Worm (Caenorhabditis elegans) whole organism, early embryonic: Measurements from ENCODE around the gene B0280.17.
A peak's percentile ranks its signal among the peaks of the same experiment; 100 is the strongest.

Source experiments
- B0310.2 ChIP-seq: sonication (generic microtip); optimal IDR thresholded peaks from 2 replicates; lab custom pipeline; 2016; ENCODE audit warnings: mild to moderate bottlenecking, missing genetic modification characterization, missing compliant biosample characterization
- F13C5.2 ChIP-seq: sonication (generic microtip); optimal IDR thresholded peaks from 2 replicates; lab custom pipeline; 2017; ENCODE audit warnings: mild to moderate bottlenecking, missing genetic modification characterization, inconsistent platforms, missing compliant biosample characterization
- aly-1 ChIP-seq: sonication (generic microtip); optimal IDR thresholded peaks from 2 replicates; lab custom pipeline; 2016; ENCODE audit warnings: missing genetic modification characterization, missing compliant biosample characterization
- ama-1 ChIP-seq: fragments of 150-350 bp; optimal IDR thresholded peaks from 2 replicates; lab custom pipeline; 2014
- ceh-13 ChIP-seq: fragments of 200-800 bp; sonication (Bioruptor generic); optimal IDR thresholded peaks from 2 replicates; lab custom pipeline; 2018; ENCODE audit warnings: mild to moderate bottlenecking, missing genetic modification characterization, missing compliant biosample characterization
- ceh-36 ChIP-seq: sonication (generic microtip); optimal IDR thresholded peaks from 2 replicates; lab custom pipeline; 2016; ENCODE audit warnings: missing genetic modification characterization, inconsistent platforms, missing compliant biosample characterization
- ets-7 ChIP-seq: sonication (generic microtip); optimal IDR thresholded peaks from 2 replicates; lab custom pipeline; 2016; ENCODE audit warnings: missing genotype, missing genetic modification characterization, missing compliant biosample characterization
- flt-1 ChIP-seq: fragments of 200-800 bp; sonication (Bioruptor generic); IDR thresholded peaks from 2 replicates; pipeline ENCODE4 v1.3.6; 2022; ENCODE audit warnings: missing genetic modification characterization, missing compliant biosample characterization
- hmbx-1 ChIP-seq: sonication (generic microtip); optimal IDR thresholded peaks from 2 replicates; lab custom pipeline; 2016; ENCODE audit warnings: mild to moderate bottlenecking, missing genetic modification characterization, missing compliant biosample characterization
- hmg-4 ChIP-seq: fragments of 200-800 bp; sonication (Bioruptor generic); optimal IDR thresholded peaks from 2 replicates; lab custom pipeline; 2018; ENCODE audit warnings: mild to moderate bottlenecking, missing genetic modification characterization, missing compliant biosample characterization
- hnd-1 ChIP-seq: sonication (generic microtip); optimal IDR thresholded peaks from 2 replicates; lab custom pipeline; 2016; ENCODE audit warnings: missing genetic modification characterization, missing compliant biosample characterization
- pes-1 ChIP-seq: fragments of 200-800 bp; sonication (Bioruptor generic); IDR thresholded peaks from 2 replicates; pipeline ENCODE4 v1.3.6; 2022; ENCODE audit warnings: missing genetic modification reagents, missing genetic modification characterization, missing compliant biosample characterization
- scrt-1 ChIP-seq: fragments of 200-800 bp; sonication (Bioruptor generic); IDR thresholded peaks from 2 replicates; pipeline ENCODE4 v1.3.6; 2022; ENCODE audit warnings: missing genetic modification characterization, missing compliant biosample characterization
- sea-1 ChIP-seq: fragments of 200-800 bp; sonication (Bioruptor generic); conservative IDR thresholded peaks from 2 replicates; pipeline ENCODE4 v1.3.6; 2022; ENCODE audit warnings: missing genetic modification characterization, missing compliant biosample characterization
- tbx-11 ChIP-seq: fragments of 200-800 bp; sonication (Bioruptor generic); IDR thresholded peaks from 2 replicates; pipeline ENCODE4 v1.3.6; 2022; ENCODE audit warnings: missing genetic modification characterization, missing compliant biosample characterization
- tbx-37 ChIP-seq: fragments of 200-800 bp; sonication (Bioruptor generic); conservative IDR thresholded peaks from 2 replicates; pipeline ENCODE4 v1.3.6; 2022; ENCODE audit warnings: missing genetic modification reagents, missing genetic modification characterization, missing compliant biosample characterization
- tra-4 ChIP-seq: sonication (generic microtip); optimal IDR thresholded peaks from 2 replicates; lab custom pipeline; 2017; ENCODE audit warnings: missing genetic modification characterization, missing compliant biosample characterization

B0280.17 gene

DNA sequence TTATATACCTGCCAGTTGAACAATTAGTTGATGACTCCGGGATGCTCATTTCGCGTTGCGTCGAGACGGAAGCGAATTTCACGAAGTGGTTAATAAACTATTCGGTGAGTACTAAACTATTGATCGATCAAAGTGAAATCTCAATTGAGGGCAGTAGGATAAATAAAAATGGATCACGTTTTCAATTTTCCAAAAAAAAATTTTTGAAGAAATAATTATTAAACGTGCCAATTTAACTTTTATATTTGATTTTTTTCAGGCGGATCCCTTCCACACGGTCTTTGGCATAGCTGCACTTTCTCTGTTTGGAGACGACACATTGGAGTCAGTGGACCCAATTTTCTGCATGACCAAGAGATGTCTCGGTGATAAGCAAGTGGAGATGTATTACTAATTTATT lies at the start of gene B0280.17:
Gene B0280.17, minus strand, starts transcription at position 101 of the 400 bp plus-strand sequence.
- TF ChIP-seq flt-1 (GFP tag; lab: Robert Waterston, UW) (no peak), sea-1 (GFP tag; lab: Robert Waterston, UW) (no peak), B0310.2 (tag; lab: Kevin White, UChicago) (no peak), ama-1 (lab: Kevin White, UChicago) (no peak), scrt-1 (GFP tag; lab: Robert Waterston, UW) (no peak), tra-4 (tag; lab: Kevin White, UChicago) (no peak)

DNA sequence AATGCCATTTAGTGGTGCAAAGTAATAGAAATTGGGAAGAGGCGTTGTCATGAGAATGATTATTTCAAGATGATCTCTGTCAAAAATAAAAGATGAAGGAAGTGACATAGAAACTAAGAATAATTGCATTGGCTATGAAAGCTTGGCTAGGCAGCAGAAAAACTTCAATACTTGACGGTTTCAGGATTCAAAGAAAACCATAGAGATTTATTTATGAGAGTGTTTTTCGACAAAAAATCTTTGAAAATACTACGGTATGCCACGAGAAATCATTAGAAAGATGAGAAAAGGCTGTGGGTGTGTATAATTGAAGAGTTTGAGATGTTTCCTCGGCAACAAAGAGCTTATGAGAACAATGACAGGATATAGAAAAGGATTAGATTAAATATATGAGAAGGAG lies 49.6 kb upstream of the B0280.17 start, which contains the start of gene F37C12.14:
Gene F37C12.14, minus strand, starts transcription at position 101 of the 400 bp plus-strand sequence.
- TF ChIP-seq hmg-4 (GFP tag; lab: Kevin White, UChicago) = no peak
- TF ChIP-seq ceh-13 (GFP tag; lab: Kevin White, UChicago) = no peak
- TF ChIP-seq tbx-37 (GFP tag; lab: Robert Waterston, UW) = no peak
- TF ChIP-seq tra-4 (tag; lab: Kevin White, UChicago) = no peak
- TF ChIP-seq aly-1 (tag; lab: Kevin White, UChicago) = no peak
- TF ChIP-seq B0310.2 (tag; lab: Kevin White, UChicago) = no peak

DNA sequence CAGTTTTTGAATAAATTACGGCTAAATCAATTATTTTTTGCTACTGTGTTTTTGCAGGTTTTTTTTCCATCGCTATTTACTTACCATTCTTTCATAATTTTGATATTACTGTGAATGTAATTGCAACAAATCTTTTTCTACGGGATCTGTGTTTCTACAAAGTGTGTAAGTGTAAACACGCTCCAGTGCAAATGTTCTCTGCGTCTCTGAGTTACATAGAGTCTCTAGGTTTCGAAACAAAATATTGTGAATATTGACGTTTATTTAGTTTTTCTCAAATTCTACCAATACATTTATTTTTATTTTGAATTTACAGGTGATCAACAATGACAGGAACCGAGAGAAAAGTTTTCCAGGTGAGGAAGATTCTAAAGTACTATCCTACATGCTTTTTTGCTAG lies 48.1 kb upstream of the B0280.17 start, which contains the start of gene yju-2:
Gene yju-2, plus strand, starts transcription at position 315 of the 400 bp plus-strand sequence.
- TF ChIP-seq tbx-11 (GFP tag; lab: Robert Waterston, UW) = no peak
- TF ChIP-seq ets-7 (tag; lab: Kevin White, UChicago) = no peak
- TF ChIP-seq ceh-36 (tag; lab: Kevin White, UChicago) = no peak

DNA sequence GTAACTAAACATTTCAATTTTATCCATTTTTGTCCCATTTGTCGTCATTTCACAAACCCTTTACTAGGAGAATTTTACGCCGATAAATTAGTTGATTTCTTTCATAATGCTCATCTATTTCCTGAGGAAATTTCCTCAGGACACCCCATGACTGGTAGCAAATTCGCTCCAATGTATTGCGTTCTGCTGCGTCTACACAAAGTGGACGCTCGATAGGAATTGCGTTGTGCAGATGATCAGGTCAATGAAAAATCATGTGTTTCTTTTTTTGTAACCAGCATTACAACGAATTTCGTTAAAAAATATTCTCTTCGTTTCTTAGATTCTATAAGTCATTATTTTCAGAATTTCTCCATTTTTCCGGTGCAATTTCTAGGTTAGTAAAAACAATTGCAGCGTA lies 45.9 kb upstream of the B0280.17 start, which contains the start of gene epg-4:
Gene epg-4, plus strand, starts transcription at position 346 of the 400 bp plus-strand sequence.
- TF ChIP-seq F13C5.2 (tag; lab: Kevin White, UChicago) = peak; percentile 38
- no peak for TF ChIP-seq hnd-1 (tag; lab: Kevin White, UChicago)

DNA sequence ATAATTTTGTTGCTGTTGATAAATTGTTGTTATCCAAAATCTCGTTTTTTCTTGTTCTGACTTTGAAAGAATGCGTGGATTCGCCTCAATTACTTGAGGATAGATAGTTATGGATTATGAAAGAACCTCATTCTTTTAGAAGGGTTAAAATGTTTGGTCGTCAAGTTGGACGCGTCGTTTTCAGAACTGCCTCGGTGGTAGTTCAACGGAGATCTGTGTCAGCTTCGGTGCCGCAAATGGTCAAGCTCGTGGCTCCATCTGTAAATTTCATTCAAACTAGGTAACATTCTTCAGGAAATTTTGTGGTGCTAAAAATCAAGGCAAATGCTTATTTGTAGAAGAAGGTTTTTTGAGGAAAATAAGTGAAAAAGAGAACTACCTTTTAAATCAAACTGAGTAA lies 44.7 kb upstream of the B0280.17 start, which contains the start of gene ndab-2:
Gene ndab-2, plus strand, starts transcription at position 140 of the 400 bp plus-strand sequence.
- TF ChIP-seq aly-1 (tag; lab: Kevin White, UChicago) (no peak), ceh-13 (GFP tag; lab: Kevin White, UChicago) (no peak), flt-1 (GFP tag; lab: Robert Waterston, UW) (no peak), hmbx-1 (tag; lab: Kevin White, UChicago) (no peak), ceh-36 (tag; lab: Kevin White, UChicago) (no peak), pes-1 (GFP tag; lab: Robert Waterston, UW) (no peak), tbx-37 (GFP tag; lab: Robert Waterston, UW) (no peak), tbx-11 (GFP tag; lab: Robert Waterston, UW) (no peak), tra-4 (tag; lab: Kevin White, UChicago) (no peak), sea-1 (GFP tag; lab: Robert Waterston, UW) (no peak), ets-7 (tag; lab: Kevin White, UChicago) (no peak), scrt-1 (GFP tag; lab: Robert Waterston, UW) (no peak), F13C5.2 (tag; lab: Kevin White, UChicago) (no peak), hmg-4 (GFP tag; lab: Kevin White, UChicago) (no peak), B0310.2 (tag; lab: Kevin White, UChicago) (no peak), hnd-1 (tag; lab: Kevin White, UChicago) (no peak), ama-1 (lab: Kevin White, UChicago) (no peak)

DNA sequence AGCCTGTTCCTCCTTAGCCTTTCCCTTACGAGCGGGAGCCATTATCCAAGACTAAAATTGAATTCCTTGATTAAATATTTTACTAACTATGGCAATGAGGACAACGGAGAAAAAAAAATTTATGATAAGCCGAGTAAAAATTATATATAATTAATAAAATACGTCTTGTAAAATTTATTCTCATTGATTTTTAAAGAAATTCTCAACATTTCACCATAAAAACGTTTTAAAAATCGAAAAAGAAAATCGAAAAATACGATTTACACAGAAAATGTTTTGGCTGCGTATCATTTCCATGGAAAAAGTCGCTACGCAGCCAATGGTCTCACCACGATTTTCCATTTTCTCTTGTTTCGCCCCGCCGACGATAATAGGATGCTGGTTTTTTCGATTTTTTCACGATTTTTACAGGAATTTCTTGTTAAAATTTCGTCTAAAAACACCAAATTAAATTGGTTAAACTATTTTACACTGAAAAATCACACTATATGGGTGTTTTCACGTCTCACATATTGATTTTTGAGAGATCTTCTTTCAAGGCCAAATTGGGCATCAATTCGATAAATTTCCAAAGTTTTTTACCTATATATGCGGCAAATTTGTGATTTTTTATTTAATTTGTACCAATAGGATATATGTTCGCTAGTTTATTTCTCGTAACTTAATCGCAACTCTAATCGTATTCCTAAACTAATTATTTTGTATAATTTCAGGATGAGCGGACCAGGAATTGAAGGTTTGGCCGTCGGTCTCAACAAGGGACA lies 43.8 kb upstream of the B0280.17 start, which contains the start of the genes rps-14 and rpl-36:
Gene rps-14, minus strand, starts transcription at position 51 of the 764 bp plus-strand sequence.
Gene rpl-36, plus strand, starts transcription at position 714 of the 764 bp plus-strand sequence.
- TF ChIP-seq F13C5.2 (tag; lab: Kevin White, UChicago) = peak; percentile 71
- no peak for TF ChIP-seq aly-1 (tag; lab: Kevin White, UChicago)

DNA sequence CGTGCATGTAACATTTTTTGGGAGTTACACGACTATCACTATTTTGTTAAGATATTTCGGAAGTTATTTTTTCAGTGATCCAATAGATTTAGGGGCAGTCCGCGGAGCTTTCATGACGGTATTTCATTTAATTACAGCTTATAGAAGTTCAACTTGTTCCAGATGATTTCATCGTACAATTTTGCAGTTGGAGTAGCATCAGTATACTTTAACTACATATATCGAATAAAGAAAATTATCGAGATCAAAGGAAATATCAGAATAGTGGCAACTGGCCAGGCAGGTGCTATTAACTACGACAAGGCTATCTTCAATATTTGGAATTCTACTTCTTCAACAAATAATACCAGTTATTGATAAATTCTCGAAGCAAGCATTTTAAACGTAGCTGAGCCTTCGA lies 42.6 kb upstream of the B0280.17 start:
- TF ChIP-seq sea-1 (GFP tag; lab: Robert Waterston, UW) (no peak), ceh-13 (GFP tag; lab: Kevin White, UChicago) (no peak)

DNA sequence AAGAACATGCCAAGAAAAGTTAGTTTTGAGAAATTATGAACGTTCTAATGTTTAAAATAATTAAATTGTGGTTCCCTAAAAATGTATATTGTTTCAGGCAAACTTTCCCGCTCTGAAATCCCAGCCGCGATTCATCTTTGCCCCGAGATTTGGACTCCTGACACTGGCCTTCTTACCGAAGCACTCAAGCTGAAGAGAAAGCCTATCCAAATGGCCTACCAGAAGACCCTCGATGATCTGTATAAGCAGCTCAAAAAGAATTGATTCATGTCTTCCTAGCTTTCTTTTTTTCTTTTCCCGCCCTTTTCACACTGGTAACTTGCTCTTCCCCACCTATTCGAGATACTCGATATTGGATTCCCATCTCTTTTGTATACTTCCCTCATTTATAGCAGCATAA lies 34.2 kb upstream of the B0280.17 start:
- TF ChIP-seq hmg-4 (GFP tag; lab: Kevin White, UChicago) = no peak
- no peak for TF ChIP-seq hmbx-1 (tag; lab: Kevin White, UChicago)
- no peak for TF ChIP-seq ama-1 (lab: Kevin White, UChicago)
- TF ChIP-seq tbx-11 (GFP tag; lab: Robert Waterston, UW) = no peak
